Fruit fly (Drosophila melanogaster) whole organism, prepupa: ENCODE measurements around the gene dpp.

ENCODE experiments used
- Blimp-1 ChIP-seq: fragments of 200-800 bp; sonication (Bioruptor generic); optimal IDR thresholded peaks from 3 replicates; lab custom pipeline; 2017; ENCODE audit warnings: missing biosample characterization, missing genetic modification characterization, mild to moderate bottlenecking, moderate library complexity, missing genetic modification reagents
- CG10631 ChIP-seq: fragments of 200-800 bp; sonication (Bioruptor generic); optimal IDR thresholded peaks from 2 replicates; lab custom pipeline; 2016; ENCODE audit warnings: missing biosample characterization, missing genetic modification characterization
- CG11294 ChIP-seq: fragments of 200-800 bp; sonication (Bioruptor generic); IDR thresholded peaks from 2 replicates; pipeline ENCODE4 v1.3.6; 2022; ENCODE audit warnings: missing biosample characterization, missing genetic modification characterization
- CG11762 ChIP-seq: fragments of 200-800 bp; sonication (Bioruptor generic); optimal IDR thresholded peaks from 3 replicates; lab custom pipeline; 2016; ENCODE audit warnings: missing biosample characterization, missing genetic modification characterization; ENCODE audit not compliant: insufficient read depth
- CG11902 ChIP-seq: fragments of 200-800 bp; sonication (Bioruptor generic); optimal IDR thresholded peaks from 3 replicates; lab custom pipeline; 2016; ENCODE audit warnings: missing biosample characterization, missing genetic modification characterization
- CG15336 ChIP-seq: fragments of 200-800 bp; sonication (Bioruptor generic); IDR thresholded peaks from 2 replicates; pipeline ENCODE4 v1.3.6; 2022; ENCODE audit warnings: missing biosample characterization, missing genetic modification characterization
- CG1621 ChIP-seq: fragments of 200-800 bp; sonication (Bioruptor generic); optimal IDR thresholded peaks from 3 replicates; lab custom pipeline; 2018; ENCODE audit warnings: missing biosample characterization, mild to moderate bottlenecking, missing genetic modification characterization
- CG16779 ChIP-seq: fragments of 200-800 bp; sonication (Bioruptor generic); optimal IDR thresholded peaks from 3 replicates; lab custom pipeline; 2017; ENCODE audit warnings: missing biosample characterization, mild to moderate bottlenecking, missing genetic modification characterization
- CG34406 ChIP-seq: fragments of 200-800 bp; sonication (Bioruptor generic); optimal IDR thresholded peaks from 3 replicates; lab custom pipeline; 2016; ENCODE audit warnings: missing biosample characterization, missing genetic modification characterization
- CG3919 ChIP-seq: fragments of 200-800 bp; sonication (Bioruptor generic); optimal IDR thresholded peaks from 3 replicates; lab custom pipeline; 2016; ENCODE audit warnings: missing biosample characterization, missing genetic modification characterization
- CG4318 ChIP-seq: fragments of 200-800 bp; sonication (Bioruptor generic); optimal IDR thresholded peaks from 3 replicates; lab custom pipeline; 2017; ENCODE audit warnings: missing biosample characterization, mild to moderate bottlenecking, missing genetic modification characterization
- CG6163 ChIP-seq: fragments of 200-800 bp; sonication (Bioruptor generic); IDR thresholded peaks from 3 replicates; pipeline ENCODE4 v1.3.6; 2022; ENCODE audit warnings: missing biosample characterization, missing genetic modification characterization
- CG6276 ChIP-seq: fragments of 200-800 bp; sonication (Bioruptor generic); optimal IDR thresholded peaks from 2 replicates; lab custom pipeline; 2017; ENCODE audit warnings: missing biosample characterization, mild to moderate bottlenecking, missing genetic modification characterization
- CG6792 ChIP-seq: fragments of 200-800 bp; sonication (Bioruptor generic); optimal IDR thresholded peaks from 3 replicates; lab custom pipeline; 2016; ENCODE audit warnings: missing biosample characterization, missing genetic modification characterization
- CG6808 ChIP-seq: fragments of 200-800 bp; sonication (Bioruptor generic); optimal IDR thresholded peaks from 3 replicates; lab custom pipeline; 2017; ENCODE audit warnings: missing biosample characterization, missing genetic modification characterization, mild to moderate bottlenecking, moderate library complexity, missing genetic modification reagents
- CG6854 ChIP-seq: fragments of 200-800 bp; sonication (Bioruptor generic); optimal IDR thresholded peaks from 2 replicates; lab custom pipeline; 2017; ENCODE audit warnings: missing biosample characterization, mild to moderate bottlenecking, missing genetic modification characterization
- CG7368 ChIP-seq: fragments of 200-800 bp; sonication (Bioruptor generic); optimal IDR thresholded peaks from 3 replicates; lab custom pipeline; 2016; ENCODE audit warnings: missing biosample characterization, missing genetic modification characterization
- CG8119 ChIP-seq: fragments of 200-800 bp; sonication (Bioruptor generic); IDR thresholded peaks from 3 replicates; pipeline ENCODE4 v1.3.6; 2022; ENCODE audit warnings: missing biosample characterization, missing genetic modification characterization
- CG8319 ChIP-seq: fragments of 200-800 bp; sonication (Bioruptor generic); optimal IDR thresholded peaks from 3 replicates; lab custom pipeline; 2016; ENCODE audit warnings: missing biosample characterization, missing genetic modification characterization
- CG8632 ChIP-seq: fragments of 200-800 bp; sonication (Bioruptor generic); optimal IDR thresholded peaks from 3 replicates; lab custom pipeline; 2016; ENCODE audit warnings: missing biosample characterization, missing genetic modification characterization
- Eip78C ChIP-seq: fragments of 200-800 bp; sonication (Bioruptor generic); peaks from one replicate; lab custom pipeline; 2016; ENCODE audit warnings: missing biosample characterization, missing genetic modification characterization
- Eip93F ChIP-seq: fragments of 200-800 bp; sonication (Bioruptor generic); optimal IDR thresholded peaks from 2 replicates; lab custom pipeline; 2016; ENCODE audit warnings: missing biosample characterization, mild to moderate bottlenecking, missing genetic modification characterization
- Ets21C ChIP-seq: fragments of 200-800 bp; sonication (Bioruptor generic); optimal IDR thresholded peaks from 3 replicates; lab custom pipeline; 2016; ENCODE audit warnings: missing biosample characterization, missing genetic modification characterization
- Ets96B ChIP-seq: fragments of 200-800 bp; optimal IDR thresholded peaks from 2 replicates; lab custom pipeline; 2019; ENCODE audit warnings: missing biosample characterization, mild to moderate bottlenecking, missing genetic modification characterization, moderate library complexity
- Gug ChIP-seq: fragments of 200-800 bp; sonication (Bioruptor generic); IDR thresholded peaks from 2 replicates; pipeline ENCODE4 v1.3.6; 2022; ENCODE audit warnings: missing biosample characterization, missing genetic modification characterization
- Hr38 ChIP-seq: sonication (Bioruptor generic); optimal IDR thresholded peaks from 2 replicates; lab custom pipeline; 2016; ENCODE audit warnings: missing biosample characterization, missing genetic modification characterization
- Hr39 ChIP-seq: fragments of 200-800 bp; sonication (Bioruptor generic); optimal IDR thresholded peaks from 2 replicates; lab custom pipeline; 2016; ENCODE audit warnings: missing biosample characterization, missing genetic modification characterization
- Hr4 ChIP-seq: fragments of 200-800 bp; sonication (Bioruptor generic); optimal IDR thresholded peaks from 3 replicates; lab custom pipeline; 2016; ENCODE audit warnings: missing biosample characterization, missing genetic modification characterization
- Lpt ChIP-seq: fragments of 200-800 bp; sonication (Bioruptor generic); optimal IDR thresholded peaks from 3 replicates; lab custom pipeline; 2016; ENCODE audit warnings: missing biosample characterization, missing genetic modification characterization
- Met ChIP-seq: fragments of 200-800 bp; sonication (Bioruptor generic); optimal IDR thresholded peaks from 3 replicates; lab custom pipeline; 2016; ENCODE audit warnings: missing biosample characterization, missing genetic modification characterization
- OdsH ChIP-seq: fragments of 200-800 bp; sonication (Bioruptor generic); optimal IDR thresholded peaks from 3 replicates; lab custom pipeline; 2016; ENCODE audit warnings: missing biosample characterization, missing genetic modification characterization
- Smox ChIP-seq: fragments of 200-800 bp; sonication (Bioruptor generic); optimal IDR thresholded peaks from 3 replicates; lab custom pipeline; 2016; ENCODE audit warnings: missing biosample characterization, missing genetic modification characterization
- Sox102F ChIP-seq: fragments of 200-800 bp; sonication (Bioruptor generic); optimal IDR thresholded peaks from 2 replicates; lab custom pipeline; 2016; ENCODE audit warnings: missing biosample characterization, mild to moderate bottlenecking, missing genetic modification characterization
- Sox14 ChIP-seq: fragments of 200-800 bp; sonication (Bioruptor generic); optimal IDR thresholded peaks from 3 replicates; lab custom pipeline; 2016; ENCODE audit warnings: missing biosample characterization, missing genetic modification characterization
- Sox15 ChIP-seq: fragments of 200-800 bp; sonication (Bioruptor generic); optimal IDR thresholded peaks from 3 replicates; lab custom pipeline; 2016; ENCODE audit warnings: missing biosample characterization, missing genetic modification characterization
- achi ChIP-seq: fragments of 200-800 bp; sonication (Bioruptor generic); optimal IDR thresholded peaks from 3 replicates; lab custom pipeline; 2016; ENCODE audit warnings: missing biosample characterization, missing genetic modification characterization
- acj6 ChIP-seq: fragments of 200-800 bp; sonication (Bioruptor generic); optimal IDR thresholded peaks from 3 replicates; lab custom pipeline; 2016; ENCODE audit warnings: missing biosample characterization, missing genetic modification characterization
- cyc ChIP-seq: fragments of 200-800 bp; sonication (Bioruptor generic); optimal IDR thresholded peaks from 3 replicates; lab custom pipeline; 2016; ENCODE audit warnings: missing biosample characterization, missing genetic modification characterization
- dac ChIP-seq: fragments of 200-800 bp; sonication (Bioruptor generic); optimal IDR thresholded peaks from 2 replicates; lab custom pipeline; 2017; ENCODE audit warnings: missing biosample characterization, mild to moderate bottlenecking, missing genetic modification characterization
- esn ChIP-seq: fragments of 200-800 bp; sonication (Bioruptor generic); optimal IDR thresholded peaks from 2 replicates; lab custom pipeline; 2016; ENCODE audit warnings: missing biosample characterization, mild to moderate bottlenecking, missing genetic modification characterization, moderate library complexity
- fkh ChIP-seq: fragments of 200-800 bp; sonication (Bioruptor generic); optimal IDR thresholded peaks from 3 replicates; lab custom pipeline; 2017; ENCODE audit warnings: missing biosample characterization, mild to moderate bottlenecking, missing genetic modification characterization, moderate library complexity
- lz ChIP-seq: fragments of 200-800 bp; sonication (Bioruptor generic); optimal IDR thresholded peaks from 3 replicates; lab custom pipeline; 2016; ENCODE audit warnings: missing biosample characterization, missing genetic modification characterization
- net ChIP-seq: fragments of 200-800 bp; sonication (Bioruptor generic); optimal IDR thresholded peaks from 3 replicates; lab custom pipeline; 2016; ENCODE audit warnings: missing biosample characterization, missing genetic modification characterization
- pdm3 ChIP-seq: fragments of 200-800 bp; sonication (Bioruptor generic); optimal IDR thresholded peaks from 3 replicates; lab custom pipeline; 2016; ENCODE audit warnings: missing biosample characterization, missing genetic modification characterization
- salr ChIP-seq, 2 experiments: fragments of 200-800 bp; sonication (Bioruptor generic); optimal IDR thresholded peaks; 3 replicates each; lab custom pipeline; 2016 to 2018; ENCODE audit warnings: missing biosample characterization in 2 of 2, missing genetic modification characterization in 2 of 2, mild to moderate bottlenecking in 1 of 2
- ss ChIP-seq, 2 experiments: fragments of 200-800 bp; sonication (Bioruptor generic); optimal IDR thresholded peaks; 2 replicates in 1 of 2; 3 replicates in 1 of 2; lab custom pipeline; 2017 to 2018; ENCODE audit warnings: mild to moderate bottlenecking in 2 of 2, missing biosample characterization in 2 of 2, missing genetic modification characterization in 2 of 2, moderate library complexity in 1 of 2
- svp ChIP-seq: fragments of 200-800 bp; sonication (Bioruptor generic); peaks from one replicate; lab custom pipeline; 2016; ENCODE audit warnings: missing biosample characterization, missing genetic modification characterization

The dpp gene

dm6 chr2L:2481156-2481712 lies 53.1 kb downstream of the dpp start (continued):
- TF ChIP-seq fkh (GFP tag; lab: Kevin White, UChicago) (no peak), net (GFP tag; lab: Kevin White, UChicago) (peak; percentile 40), CG10631 (peak; percentile 65), CG11902 (GFP tag; lab: Kevin White, UChicago) (peak; percentile 59), Lpt (no peak), Blimp-1 (GFP tag; lab: Kevin White, UChicago) (peak; percentile 60), Hr4 (GFP tag; lab: Kevin White, UChicago) (peak; percentile 4), CG1621 (tag; lab: Kevin White, UChicago) (peak; percentile 64)

dm6 chr2L:2483720-2484507 lies 55.7 kb downstream of the dpp start:
- TF ChIP-seq Hr38 (GFP tag; lab: Kevin White, UChicago) (no peak), CG6854 (no peak), CG6792 (GFP tag; lab: Kevin White, UChicago) (peak; percentile 16), Eip93F (GFP tag; lab: Kevin White, UChicago) (no peak), CG10631 (no peak), achi (GFP tag; lab: Kevin White, UChicago) (no peak), dac (GFP tag; lab: Kevin White, UChicago) (no peak), CG15336 (no peak), Lpt (no peak), CG6276 (GFP tag; lab: Kevin White, UChicago) (no peak), CG11294 (GFP tag; lab: Robert Waterston, UW) (no peak), salr (GFP tag; optimal IDR thresholded peaks at IDR 0.05; lab: Kevin White, UChicago) (peak in 1 of 2 experiments; percentile 3), OdsH (GFP tag; lab: Kevin White, UChicago) (peak; percentile 11), CG6808 (GFP tag; lab: Kevin White, UChicago) (peak; percentile 66), Hr4 (GFP tag; lab: Kevin White, UChicago) (no peak), Ets21C (GFP tag; lab: Kevin White, UChicago) (peak; percentile 13), CG4318 (GFP tag; lab: Kevin White, UChicago) (no peak), esn (GFP tag; lab: Kevin White, UChicago) (peak; percentile 39), Sox102F (GFP tag; lab: Kevin White, UChicago) (peak; percentile 53), CG8632 (GFP tag; lab: Kevin White, UChicago) (no peak), ss (GFP tag; optimal IDR thresholded peaks at IDR 0.05; lab: Kevin White, UChicago) (peak; percentile 36 to 48), CG8119 (GFP tag; lab: Robert Waterston, UW) (no peak), CG34406 (GFP tag; lab: Kevin White, UChicago) (no peak), pdm3 (GFP tag; lab: Kevin White, UChicago) (no peak), acj6 (peak; percentile 28), Hr39 (peak; percentile 17), Sox15 (GFP tag; lab: Kevin White, UChicago) (no peak), Met (peak; percentile 57), Gug (no peak), CG8319 (GFP tag; lab: Kevin White, UChicago) (no peak), cyc (GFP tag; lab: Kevin White, UChicago) (peak; percentile 26), Ets96B (peak; percentile 60), CG6163 (GFP tag; lab: Robert Waterston, UW) (0 out of 3 replicates have a peak, but pooled peaks have one; percentile 15), svp (GFP tag; lab: Kevin White, UChicago) (peak; percentile 85), CG7368 (GFP tag; lab: Kevin White, UChicago) (no peak), CG3919 (GFP tag; lab: Kevin White, UChicago) (peak; percentile 12), Eip78C (GFP tag; lab: Kevin White, UChicago) (peak; percentile 80), CG16779 (tag; lab: Kevin White, UChicago) (no peak), Smox (GFP tag; lab: Kevin White, UChicago) (peak; percentile 32), CG11762 (GFP tag; lab: Kevin White, UChicago) (no peak), fkh (GFP tag; lab: Kevin White, UChicago) (no peak), Sox14 (peak; percentile 25), CG1621 (tag; lab: Kevin White, UChicago) (no peak), lz (GFP tag; lab: Kevin White, UChicago) (peak; percentile 32)
